Fruit fly (Drosophila melanogaster) whole organism, prepupa: ENCODE measurements around the gene beat-Ib.

Source experiments
- Blimp-1 ChIP-seq: fragments of 200-800 bp; sonication (Bioruptor generic); optimal IDR thresholded peaks from 3 replicates; lab custom pipeline; 2017; ENCODE audit warnings: missing biosample characterization, missing genetic modification characterization, mild to moderate bottlenecking, moderate library complexity, missing genetic modification reagents
- CG10631 ChIP-seq: fragments of 200-800 bp; sonication (Bioruptor generic); optimal IDR thresholded peaks from 2 replicates; lab custom pipeline; 2016; ENCODE audit warnings: missing biosample characterization, missing genetic modification characterization
- CG11902 ChIP-seq: fragments of 200-800 bp; sonication (Bioruptor generic); optimal IDR thresholded peaks from 3 replicates; lab custom pipeline; 2016; ENCODE audit warnings: missing biosample characterization, missing genetic modification characterization
- CG15336 ChIP-seq: fragments of 200-800 bp; sonication (Bioruptor generic); IDR thresholded peaks from 2 replicates; pipeline ENCODE4 v1.3.6; 2022; ENCODE audit warnings: missing biosample characterization, missing genetic modification characterization
- CG1621 ChIP-seq: fragments of 200-800 bp; sonication (Bioruptor generic); optimal IDR thresholded peaks from 3 replicates; lab custom pipeline; 2018; ENCODE audit warnings: missing biosample characterization, mild to moderate bottlenecking, missing genetic modification characterization
- CG3032 ChIP-seq: fragments of 200-800 bp; optimal IDR thresholded peaks from 2 replicates; lab custom pipeline; 2019; ENCODE audit warnings: missing biosample characterization, mild to moderate bottlenecking, missing genetic modification characterization, moderate library complexity
- CG31627 ChIP-seq: fragments of 200-800 bp; sonication (Bioruptor generic); optimal IDR thresholded peaks from 3 replicates; lab custom pipeline; 2016; ENCODE audit warnings: missing biosample characterization, missing genetic modification characterization
- CG32006 ChIP-seq: fragments of 200-800 bp; sonication (Bioruptor generic); optimal IDR thresholded peaks from 3 replicates; lab custom pipeline; 2017; ENCODE audit warnings: missing biosample characterization, mild to moderate bottlenecking, missing genetic modification characterization
- CG34406 ChIP-seq: fragments of 200-800 bp; sonication (Bioruptor generic); optimal IDR thresholded peaks from 3 replicates; lab custom pipeline; 2016; ENCODE audit warnings: missing biosample characterization, missing genetic modification characterization
- CG6163 ChIP-seq: fragments of 200-800 bp; sonication (Bioruptor generic); IDR thresholded peaks from 3 replicates; pipeline ENCODE4 v1.3.6; 2022; ENCODE audit warnings: missing biosample characterization, missing genetic modification characterization
- CG6276 ChIP-seq: fragments of 200-800 bp; sonication (Bioruptor generic); optimal IDR thresholded peaks from 2 replicates; lab custom pipeline; 2017; ENCODE audit warnings: missing biosample characterization, mild to moderate bottlenecking, missing genetic modification characterization
- CG6792 ChIP-seq: fragments of 200-800 bp; sonication (Bioruptor generic); optimal IDR thresholded peaks from 3 replicates; lab custom pipeline; 2016; ENCODE audit warnings: missing biosample characterization, missing genetic modification characterization
- CG6808 ChIP-seq: fragments of 200-800 bp; sonication (Bioruptor generic); optimal IDR thresholded peaks from 3 replicates; lab custom pipeline; 2017; ENCODE audit warnings: missing biosample characterization, missing genetic modification characterization, mild to moderate bottlenecking, moderate library complexity, missing genetic modification reagents
- CG6854 ChIP-seq: fragments of 200-800 bp; sonication (Bioruptor generic); optimal IDR thresholded peaks from 2 replicates; lab custom pipeline; 2017; ENCODE audit warnings: missing biosample characterization, mild to moderate bottlenecking, missing genetic modification characterization
- CG8119 ChIP-seq: fragments of 200-800 bp; sonication (Bioruptor generic); IDR thresholded peaks from 3 replicates; pipeline ENCODE4 v1.3.6; 2022; ENCODE audit warnings: missing biosample characterization, missing genetic modification characterization
- CG8319 ChIP-seq: fragments of 200-800 bp; sonication (Bioruptor generic); optimal IDR thresholded peaks from 3 replicates; lab custom pipeline; 2016; ENCODE audit warnings: missing biosample characterization, missing genetic modification characterization
- CG8632 ChIP-seq: fragments of 200-800 bp; sonication (Bioruptor generic); optimal IDR thresholded peaks from 3 replicates; lab custom pipeline; 2016; ENCODE audit warnings: missing biosample characterization, missing genetic modification characterization
- CG9139 ChIP-seq: fragments of 200-800 bp; sonication (Bioruptor generic); optimal IDR thresholded peaks from 3 replicates; lab custom pipeline; 2017; ENCODE audit warnings: missing biosample characterization, mild to moderate bottlenecking, missing genetic modification characterization
- Eip75B ChIP-seq: fragments of 200-800 bp; sonication (Bioruptor generic); optimal IDR thresholded peaks from 3 replicates; lab custom pipeline; 2016; ENCODE audit warnings: missing biosample characterization, missing genetic modification characterization
- Eip78C ChIP-seq: fragments of 200-800 bp; sonication (Bioruptor generic); peaks from one replicate; lab custom pipeline; 2016; ENCODE audit warnings: missing biosample characterization, missing genetic modification characterization
- Eip93F ChIP-seq: fragments of 200-800 bp; sonication (Bioruptor generic); optimal IDR thresholded peaks from 2 replicates; lab custom pipeline; 2016; ENCODE audit warnings: missing biosample characterization, mild to moderate bottlenecking, missing genetic modification characterization
- Ets21C ChIP-seq: fragments of 200-800 bp; sonication (Bioruptor generic); optimal IDR thresholded peaks from 3 replicates; lab custom pipeline; 2016; ENCODE audit warnings: missing biosample characterization, missing genetic modification characterization
- Ets96B ChIP-seq: fragments of 200-800 bp; optimal IDR thresholded peaks from 2 replicates; lab custom pipeline; 2019; ENCODE audit warnings: missing biosample characterization, mild to moderate bottlenecking, missing genetic modification characterization, moderate library complexity
- Hr38 ChIP-seq: sonication (Bioruptor generic); optimal IDR thresholded peaks from 2 replicates; lab custom pipeline; 2016; ENCODE audit warnings: missing biosample characterization, missing genetic modification characterization
- Hr39 ChIP-seq: fragments of 200-800 bp; sonication (Bioruptor generic); optimal IDR thresholded peaks from 2 replicates; lab custom pipeline; 2016; ENCODE audit warnings: missing biosample characterization, missing genetic modification characterization
- Met ChIP-seq: fragments of 200-800 bp; sonication (Bioruptor generic); optimal IDR thresholded peaks from 3 replicates; lab custom pipeline; 2016; ENCODE audit warnings: missing biosample characterization, missing genetic modification characterization
- OdsH ChIP-seq: fragments of 200-800 bp; sonication (Bioruptor generic); optimal IDR thresholded peaks from 3 replicates; lab custom pipeline; 2016; ENCODE audit warnings: missing biosample characterization, missing genetic modification characterization
- Smox ChIP-seq: fragments of 200-800 bp; sonication (Bioruptor generic); optimal IDR thresholded peaks from 3 replicates; lab custom pipeline; 2016; ENCODE audit warnings: missing biosample characterization, missing genetic modification characterization
- Sox14 ChIP-seq: fragments of 200-800 bp; sonication (Bioruptor generic); optimal IDR thresholded peaks from 3 replicates; lab custom pipeline; 2016; ENCODE audit warnings: missing biosample characterization, missing genetic modification characterization
- Sox15 ChIP-seq: fragments of 200-800 bp; sonication (Bioruptor generic); optimal IDR thresholded peaks from 3 replicates; lab custom pipeline; 2016; ENCODE audit warnings: missing biosample characterization, missing genetic modification characterization
- acj6 ChIP-seq: fragments of 200-800 bp; sonication (Bioruptor generic); optimal IDR thresholded peaks from 3 replicates; lab custom pipeline; 2016; ENCODE audit warnings: missing biosample characterization, missing genetic modification characterization
- cyc ChIP-seq: fragments of 200-800 bp; sonication (Bioruptor generic); optimal IDR thresholded peaks from 3 replicates; lab custom pipeline; 2016; ENCODE audit warnings: missing biosample characterization, missing genetic modification characterization
- dac ChIP-seq: fragments of 200-800 bp; sonication (Bioruptor generic); optimal IDR thresholded peaks from 2 replicates; lab custom pipeline; 2017; ENCODE audit warnings: missing biosample characterization, mild to moderate bottlenecking, missing genetic modification characterization
- dsx ChIP-seq: fragments of 200-800 bp; optimal IDR thresholded peaks from 3 replicates; lab custom pipeline; 2019; ENCODE audit warnings: missing biosample characterization, mild to moderate bottlenecking, missing genetic modification characterization, moderate library complexity; ENCODE audit not compliant: poor library complexity, severe bottlenecking
- eg ChIP-seq: fragments of 200-800 bp; sonication (Bioruptor generic); IDR thresholded peaks from 3 replicates; pipeline ENCODE4 v1.3.6; 2022; ENCODE audit warnings: missing biosample characterization, missing genetic modification characterization
- esn ChIP-seq: fragments of 200-800 bp; sonication (Bioruptor generic); optimal IDR thresholded peaks from 2 replicates; lab custom pipeline; 2016; ENCODE audit warnings: missing biosample characterization, mild to moderate bottlenecking, missing genetic modification characterization, moderate library complexity
- fd59A ChIP-seq: fragments of 200-800 bp; sonication (Bioruptor generic); optimal IDR thresholded peaks from 2 replicates; lab custom pipeline; 2017; ENCODE audit warnings: missing biosample characterization, mild to moderate bottlenecking, missing genetic modification characterization, missing genetic modification reagents
- fkh ChIP-seq: fragments of 200-800 bp; sonication (Bioruptor generic); optimal IDR thresholded peaks from 3 replicates; lab custom pipeline; 2017; ENCODE audit warnings: missing biosample characterization, mild to moderate bottlenecking, missing genetic modification characterization, moderate library complexity
- salr ChIP-seq, 2 experiments: fragments of 200-800 bp; sonication (Bioruptor generic); optimal IDR thresholded peaks; 3 replicates each; lab custom pipeline; 2016 to 2018; ENCODE audit warnings: missing biosample characterization in 2 of 2, missing genetic modification characterization in 2 of 2, mild to moderate bottlenecking in 1 of 2
- spab ChIP-seq: fragments of 200-800 bp; sonication (Bioruptor generic); optimal IDR thresholded peaks from 2 replicates; lab custom pipeline; 2017; ENCODE audit warnings: missing biosample characterization, mild to moderate bottlenecking, missing genetic modification characterization, missing genetic modification reagents
- ss ChIP-seq, 2 experiments: fragments of 200-800 bp; sonication (Bioruptor generic); optimal IDR thresholded peaks; 2 replicates in 1 of 2; 3 replicates in 1 of 2; lab custom pipeline; 2017 to 2018; ENCODE audit warnings: mild to moderate bottlenecking in 2 of 2, missing biosample characterization in 2 of 2, missing genetic modification characterization in 2 of 2, moderate library complexity in 1 of 2
- svp ChIP-seq: fragments of 200-800 bp; sonication (Bioruptor generic); peaks from one replicate; lab custom pipeline; 2016; ENCODE audit warnings: missing biosample characterization, missing genetic modification characterization
- topi ChIP-seq: fragments of 200-800 bp; sonication (Bioruptor generic); optimal IDR thresholded peaks from 3 replicates; lab custom pipeline; 2016; ENCODE audit warnings: missing biosample characterization, missing genetic modification characterization
- vri ChIP-seq: fragments of 200-800 bp; sonication (Bioruptor generic); optimal IDR thresholded peaks from 3 replicates; lab custom pipeline; 2016; ENCODE audit warnings: missing biosample characterization, mild to moderate bottlenecking, missing genetic modification characterization

beat-Ib gene

DNA sequence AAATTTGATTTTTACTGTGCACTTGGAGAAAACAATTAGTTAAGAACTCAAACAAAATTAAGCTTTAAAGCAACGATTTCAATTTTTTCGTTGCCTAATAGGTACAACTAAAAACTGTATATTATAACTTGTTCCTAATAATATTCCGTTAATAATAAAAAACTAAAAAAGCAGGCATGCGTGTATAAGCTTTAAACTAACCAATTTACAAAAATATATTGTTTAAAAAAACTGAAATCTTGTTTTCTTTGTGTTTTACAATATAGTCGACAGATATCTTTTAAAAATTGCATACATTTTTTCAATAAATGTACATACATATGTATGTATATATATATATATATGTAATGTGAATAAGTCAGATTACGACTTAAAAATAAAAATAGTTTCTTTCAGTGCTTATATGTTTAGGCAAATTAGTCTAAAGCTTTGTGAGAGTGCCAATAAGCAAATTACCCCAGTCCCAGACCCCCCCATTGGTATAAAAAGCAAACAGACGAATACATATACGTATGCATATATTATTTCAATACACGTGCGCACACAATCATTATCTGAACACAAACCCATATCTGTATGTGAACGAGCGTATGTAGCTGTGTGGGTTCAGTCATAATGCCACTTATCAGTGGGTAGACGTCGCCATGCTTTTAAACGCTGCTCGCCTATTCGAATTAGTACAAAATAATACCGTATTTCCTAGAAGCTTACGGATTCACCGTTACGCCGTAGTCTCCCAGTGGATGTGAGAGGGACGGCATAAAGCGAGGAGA, 49.1 kb downstream of the beat-Ib start:
- TF ChIP-seq CG6854 (GFP tag; lab: Kevin White, UChicago): no peak
- TF ChIP-seq cyc (GFP tag; lab: Kevin White, UChicago): peak; percentile 0
- peak; percentile 96 for TF ChIP-seq vri
- TF ChIP-seq CG1621 (tag; lab: Kevin White, UChicago): peak; percentile 92
- no peak for TF ChIP-seq dac
- peak; percentile 45 for TF ChIP-seq Eip78C (GFP tag; lab: Kevin White, UChicago)
- TF ChIP-seq CG34406 (GFP tag; lab: Kevin White, UChicago): peak; percentile 29
- TF ChIP-seq Sox15: peak; percentile 35
- peak; percentile 22 for TF ChIP-seq CG31627 (GFP tag; lab: Kevin White, UChicago)
- peak; percentile 36 for TF ChIP-seq CG32006 (GFP tag; lab: Kevin White, UChicago)
- TF ChIP-seq CG3032 (tag; lab: Kevin White, UChicago): no peak
- TF ChIP-seq esn (GFP tag; lab: Kevin White, UChicago): peak; percentile 37
- TF ChIP-seq svp (GFP tag; lab: Kevin White, UChicago): peak; percentile 90
- TF ChIP-seq CG6792 (GFP tag; lab: Kevin White, UChicago): peak; percentile 6
- TF ChIP-seq OdsH: peak; percentile 9
- TF ChIP-seq Eip93F (GFP tag; lab: Kevin White, UChicago): peak; percentile 18
- TF ChIP-seq Sox14 (GFP tag; lab: Kevin White, UChicago): peak; percentile 1
- TF ChIP-seq Ets96B: no peak
- TF ChIP-seq fkh: peak; percentile 95
- peak in 1 of 2 experiments; percentile 10 for TF ChIP-seq ss (GFP tag; optimal IDR thresholded peaks at IDR 0.05; lab: Kevin White, UChicago)
- TF ChIP-seq eg (GFP tag; lab: Robert Waterston, UW): peak; percentile 8; the same call in 1 of the 3 replicates
- TF ChIP-seq CG10631 (GFP tag; lab: Kevin White, UChicago): peak; percentile 30
- no peak for TF ChIP-seq Ets21C (GFP tag; lab: Kevin White, UChicago)
- peak; percentile 19 for TF ChIP-seq acj6 (GFP tag; lab: Kevin White, UChicago)
- no peak for TF ChIP-seq CG8632 (GFP tag; lab: Kevin White, UChicago)

DNA sequence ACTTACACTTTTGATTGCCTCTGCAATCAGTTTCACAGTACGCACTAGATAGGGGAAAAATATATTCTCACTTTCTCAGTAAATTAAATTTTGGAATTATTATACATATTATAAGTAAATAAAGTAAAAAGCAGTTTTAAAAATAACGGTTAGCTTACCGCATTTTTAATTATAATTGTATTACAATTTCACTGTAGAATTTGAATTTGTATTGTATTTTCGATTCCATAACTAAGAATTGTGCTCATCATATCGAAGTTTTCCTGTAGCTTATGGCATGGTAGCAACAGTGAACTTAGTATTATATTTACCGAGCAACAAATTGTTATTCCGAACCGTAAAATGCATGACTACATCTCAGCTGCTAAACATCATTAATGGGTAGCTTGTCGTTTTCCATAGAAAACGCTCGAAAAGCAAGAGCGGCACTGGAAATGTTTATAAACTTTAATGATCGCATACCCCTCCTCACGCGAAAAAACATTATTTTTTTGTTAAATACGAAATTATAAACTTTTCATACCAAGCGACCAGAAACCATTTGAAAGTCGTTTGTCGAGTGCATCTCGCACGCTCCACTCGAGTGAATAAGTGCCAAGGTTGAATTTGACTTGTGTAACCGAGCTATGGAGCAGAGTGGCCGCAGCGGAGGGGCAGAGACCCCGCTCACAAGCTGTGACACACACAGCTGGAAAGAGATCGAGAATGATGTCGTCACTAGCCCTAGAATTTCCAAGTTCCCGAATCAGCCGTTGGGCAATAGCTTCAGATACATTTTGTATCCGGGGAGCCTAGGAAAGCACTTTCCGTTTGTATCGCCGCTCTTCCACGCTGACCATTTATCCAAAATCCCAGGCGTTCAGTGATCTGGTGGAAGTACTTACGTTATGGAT, 50.0 kb downstream of the beat-Ib start:
- TF ChIP-seq CG11902 (GFP tag; lab: Kevin White, UChicago): peak; percentile 75
- peak; percentile 65 for TF ChIP-seq CG6276
- peak; percentile 69 for TF ChIP-seq Smox
- peak; percentile 87 for TF ChIP-seq eg (GFP tag; lab: Robert Waterston, UW)
- peak; percentile 47 for TF ChIP-seq fd59A (GFP tag; lab: Kevin White, UChicago)
- TF ChIP-seq ss (GFP tag; optimal IDR thresholded peaks at IDR 0.05; lab: Kevin White, UChicago): peak; percentile 10 to 42
- peak; percentile 19 for TF ChIP-seq Met
- no peak for TF ChIP-seq CG9139 (GFP tag; lab: Kevin White, UChicago)
- peak; percentile 49 for TF ChIP-seq svp (GFP tag; lab: Kevin White, UChicago)
- peak; percentile 86 for TF ChIP-seq CG32006 (GFP tag; lab: Kevin White, UChicago)
- TF ChIP-seq vri: peak; percentile 99
- peak; percentile 43 for TF ChIP-seq CG6808 (GFP tag; lab: Kevin White, UChicago)
- peak; percentile 68 for TF ChIP-seq topi (GFP tag; lab: Kevin White, UChicago)
- TF ChIP-seq CG6792 (GFP tag; lab: Kevin White, UChicago): peak; percentile 78
- TF ChIP-seq CG15336 (GFP tag; lab: Robert Waterston, UW): peak; percentile 88
- TF ChIP-seq dac: peak; percentile 49
- peak; percentile 77 for TF ChIP-seq CG8632 (GFP tag; lab: Kevin White, UChicago)
- TF ChIP-seq salr (GFP tag; optimal IDR thresholded peaks at IDR 0.05; lab: Kevin White, UChicago): peak in 1 of 2 experiments; percentile 79
- peak; percentile 90 for TF ChIP-seq fkh
- no peak for TF ChIP-seq Hr38 (GFP tag; lab: Kevin White, UChicago)
- TF ChIP-seq CG8119 (GFP tag; lab: Robert Waterston, UW): peak; percentile 91
- no peak for TF ChIP-seq Blimp-1 (GFP tag; lab: Kevin White, UChicago)
- no peak for TF ChIP-seq Eip75B
- TF ChIP-seq cyc (GFP tag; lab: Kevin White, UChicago): peak; percentile 68
- TF ChIP-seq Hr39: peak; percentile 77
- TF ChIP-seq dsx (GFP tag; lab: Kevin White, UChicago): peak; percentile 34
- peak; percentile 94 for TF ChIP-seq Eip78C (GFP tag; lab: Kevin White, UChicago)
- TF ChIP-seq CG1621 (tag; lab: Kevin White, UChicago): no peak
- TF ChIP-seq spab (GFP tag; lab: Kevin White, UChicago): no peak
- TF ChIP-seq CG6163 (GFP tag; lab: Robert Waterston, UW): peak; percentile 62; the same call in 2 of the 3 replicates
- TF ChIP-seq CG6854 (GFP tag; lab: Kevin White, UChicago): no peak
- peak; percentile 68 for TF ChIP-seq CG8319 (GFP tag; lab: Kevin White, UChicago)
